Fruit fly (Drosophila melanogaster): Measurements from ENCODE around the gene CG13639.

The CG13639 gene

DNA sequence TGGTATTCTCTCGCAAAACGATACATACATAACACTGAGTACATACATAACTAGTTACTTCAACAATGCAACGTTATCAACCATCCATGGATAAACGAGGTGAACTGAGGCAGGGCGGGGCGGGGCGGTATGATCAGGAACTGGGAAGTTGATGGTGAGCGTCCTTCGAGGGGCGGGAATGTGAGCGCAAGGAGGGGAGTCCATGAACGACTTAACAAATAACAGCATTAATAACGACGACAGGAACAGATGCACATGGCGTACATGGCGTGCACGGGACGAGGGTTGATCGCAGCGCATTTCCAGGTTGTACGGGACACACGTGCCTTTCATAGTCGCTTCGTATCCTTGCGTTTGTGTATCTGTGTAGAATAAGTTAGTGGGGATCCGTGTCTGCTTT, 7.8 kb upstream of the CG13639 start (continued):
- TF ChIP-seq CG7357 (GFP tag; IDR thresholded peaks at IDR 0.05) = no peak
- peak; percentile 83 for TF ChIP-seq pros (GFP tag; optimal IDR thresholded peaks at IDR 0.05)

dm6 chr3R:24866976-24867375, 6.8 kb upstream of the CG13639 start:
- no peak for TF ChIP-seq Med (GFP tag)
- TF ChIP-seq zen (tag; optimal IDR thresholded peaks at IDR 0.05) = peak; percentile 20
- peak; percentile 92 for TF ChIP-seq CG15479 (GFP tag; optimal IDR thresholded peaks at IDR 0.05)
- no peak for TF ChIP-seq Eip74EF (GFP tag; optimal IDR thresholded peaks at IDR 0.05)
- TF ChIP-seq H15 (GFP tag; IDR thresholded peaks at IDR 0.05) = 0 out of 3 replicates have a peak, but pooled peaks have one; percentile 11
- TF ChIP-seq chm (GFP tag; IDR thresholded peaks at IDR 0.05) = no peak
- TF ChIP-seq tll (GFP tag; optimal IDR thresholded peaks at IDR 0.05) = peak in 1 of 2 experiments; percentile 60
- peak; percentile 38 for TF ChIP-seq ewg (GFP tag; optimal IDR thresholded peaks at IDR 0.05)
- TF ChIP-seq pros (GFP tag; optimal IDR thresholded peaks at IDR 0.05) = peak; percentile 65
- TF ChIP-seq CG12155 (GFP tag; optimal IDR thresholded peaks at IDR 0.05) = no peak

dm6 chr3R:24864719-24865400, 4.7 kb upstream of the CG13639 start, which contains the start of the genes Srg1 and Elal:
Gene Srg1 (minus strand): TSS chr3R:24864732.
Gene Elal (plus strand): TSS chr3R:24865350.
- TF ChIP-seq Nf-YB (GFP tag; optimal IDR thresholded peaks at IDR 0.05) (no peak), nmo (GFP tag; optimal IDR thresholded peaks at IDR 0.05) (peak; percentile 41), CG5953 (GFP tag; IDR thresholded peaks at IDR 0.05) (no peak), Xrp1 (GFP tag; IDR thresholded peaks at IDR 0.05) (peak; percentile 21; the same call in 1 of the 2 replicates), al (GFP tag; IDR thresholded peaks at IDR 0.05) (no peak), grau (tag; optimal IDR thresholded peaks at IDR 0.05) (peak; percentile 59), Drgx (GFP tag; IDR thresholded peaks at IDR 0.05) (no peak), dpn (GFP tag; optimal IDR thresholded peaks at IDR 0.05) (peak in 1 of 2 experiments; percentile 13), CoRest (tag; optimal IDR thresholded peaks at IDR 0.05) (peak; percentile 41), CG8924 (tag; optimal IDR thresholded peaks at IDR 0.05) (peak; percentile 35), crp (GFP tag; optimal IDR thresholded peaks at IDR 0.05) (no peak), CG2120 (GFP tag; optimal IDR thresholded peaks at IDR 0.05) (peak; percentile 25), GATAe (GFP tag; conservative IDR thresholded peaks at IDR 0.05) (no peak), sens (GFP tag) (peak; percentile 88), CG10979 (tag; optimal IDR thresholded peaks at IDR 0.05) (peak; percentile 5), CG3838 (GFP tag; optimal IDR thresholded peaks at IDR 0.05) (no peak), CG14441 (GFP tag; IDR thresholded peaks at IDR 0.05) (0 out of 2 replicates have a peak, but pooled peaks have one; percentile 5), phol (tag; optimal IDR thresholded peaks at IDR 0.05) (peak; percentile 15), Dek (tag; optimal IDR thresholded peaks at IDR 0.05) (peak; percentile 39), CG11695 (GFP tag; IDR thresholded peaks at IDR 0.05) (peak; percentile 33; the same call in 1 of the 3 replicates), Chrac-16 (GFP tag; optimal IDR thresholded peaks at IDR 0.05) (peak; percentile 4), E2f2 (GFP tag; IDR thresholded peaks at IDR 0.05) (peak; percentile 28; the same call in 1 of the 2 replicates), CG8765 (GFP tag; IDR thresholded peaks at IDR 0.05) (no peak), esg (GFP tag; conservative IDR thresholded peaks at IDR 0.05) (0 out of 2 replicates have a peak, but pooled peaks have one; percentile 4), ab (GFP tag; optimal IDR thresholded peaks at IDR 0.05) (no peak), ranshi (GFP tag; IDR thresholded peaks at IDR 0.05) (0 out of 2 replicates have a peak, but pooled peaks have one; percentile 39), Med (GFP tag) (peak; percentile 63), CG6813 (GFP tag; optimal IDR thresholded peaks at IDR 0.05) (no peak), Mrtf (GFP tag; IDR thresholded peaks at IDR 0.05) (no peak), slp2 (GFP tag; optimal IDR thresholded peaks at IDR 0.05) (no peak), CG17328 (GFP tag; IDR thresholded peaks at IDR 0.05) (0 out of 2 replicates have a peak, but pooled peaks have one; percentile 17), Meics (GFP tag; optimal IDR thresholded peaks at IDR 0.05) (peak; percentile 46), sob (GFP tag; IDR thresholded peaks at IDR 0.05) (peak; percentile 56; the same call in 1 of the 2 replicates), CG17829 (tag; optimal IDR thresholded peaks at IDR 0.05) (no peak), slbo (GFP tag; IDR thresholded peaks at IDR 0.05) (peak; percentile 68; the same call in 1 of the 2 replicates), sim (GFP tag; IDR thresholded peaks at IDR 0.05) (no peak)
